Fruit fly (Drosophila melanogaster): ENCODE data around the gene CG13784.

Gene CG13784

dm6 chr2L:7261989-7262388 lies 42.2 kb upstream of the CG13784 start (continued):
- TF ChIP-seq Taf1 (GFP tag; IDR thresholded peaks at IDR 0.05): no peak
- no peak for TF ChIP-seq Trl (optimal IDR thresholded peaks at IDR 0.05)
- TF ChIP-seq Trl (GFP tag; optimal IDR thresholded peaks at IDR 0.05): no peak
- TF ChIP-seq CG30403 (GFP tag; optimal IDR thresholded peaks at IDR 0.05): peak; percentile 56
- TF ChIP-seq tap (tag; optimal IDR thresholded peaks at IDR 0.05): peak; percentile 34
- TF ChIP-seq cato (GFP tag; optimal IDR thresholded peaks at IDR 0.05; ENCODE audit: borderline replicate concordance): no peak
- TF ChIP-seq CG16815 (GFP tag; optimal IDR thresholded peaks at IDR 0.05): peak; percentile 32
- peak; percentile 35 for TF ChIP-seq Kr (GFP tag; optimal IDR thresholded peaks at IDR 0.05)
- peak; percentile 75 for TF ChIP-seq Sox102F (GFP tag; optimal IDR thresholded peaks at IDR 0.05)
- peak; percentile 26 for TF ChIP-seq NC2β (GFP tag; optimal IDR thresholded peaks at IDR 0.05)
- peak; percentile 64 for TF ChIP-seq az2 (GFP tag; optimal IDR thresholded peaks at IDR 0.05)
- TF ChIP-seq CG10147 (GFP tag; optimal IDR thresholded peaks at IDR 0.05): peak; percentile 6
- TF ChIP-seq eve (GFP tag; optimal IDR thresholded peaks at IDR 0.05): peak in 1 of 2 experiments; percentile 66
- peak; percentile 47 for TF ChIP-seq CG8089 (GFP tag; optimal IDR thresholded peaks at IDR 0.05)
- peak; percentile 78 for TF ChIP-seq CG10979 (tag; optimal IDR thresholded peaks at IDR 0.05)
- peak; percentile 54 for TF ChIP-seq CG1529 (GFP tag; optimal IDR thresholded peaks at IDR 0.05)
- peak; percentile 31 for TF ChIP-seq Atf3 (GFP tag; optimal IDR thresholded peaks at IDR 0.05)
- TF ChIP-seq bab2 (GFP tag; optimal IDR thresholded peaks at IDR 0.05): peak; percentile 52
- no peak for TF ChIP-seq B-H2 (GFP tag; optimal IDR thresholded peaks at IDR 0.05)
- TF ChIP-seq CG31441 (GFP tag; IDR thresholded peaks at IDR 0.05): peak; percentile 49
- TF ChIP-seq CG6689 (GFP tag; IDR thresholded peaks at IDR 0.05): peak; percentile 55; the same call in 1 of the 2 replicates
- peak; percentile 10 for TF ChIP-seq CG9876 (GFP tag; optimal IDR thresholded peaks at IDR 0.05)
- peak; percentile 4 for TF ChIP-seq eyg (GFP tag; optimal IDR thresholded peaks at IDR 0.05)
- TF ChIP-seq CG5180 (GFP tag; optimal IDR thresholded peaks at IDR 0.05): peak; percentile 35
- TF ChIP-seq CG31365 (tag; optimal IDR thresholded peaks at IDR 0.05): no peak
- TF ChIP-seq pzg (GFP tag; optimal IDR thresholded peaks at IDR 0.05): no peak
- TF ChIP-seq CG18262 (tag; optimal IDR thresholded peaks at IDR 0.05): peak; percentile 79
- TF ChIP-seq Gsc (GFP tag; IDR thresholded peaks at IDR 0.05): no peak
- no peak for TF ChIP-seq CG13287 (GFP tag; IDR thresholded peaks at IDR 0.05; ENCODE audit: partially characterized antibody)
- TF ChIP-seq Pdp1 (GFP tag; optimal IDR thresholded peaks at IDR 0.05): peak in 1 of 2 experiments; percentile 20
- peak; percentile 27 for TF ChIP-seq CG6813 (GFP tag; optimal IDR thresholded peaks at IDR 0.05)
- 0 out of 2 replicates have a peak, but pooled peaks have one; percentile 12 for TF ChIP-seq crol (GFP tag; IDR thresholded peaks at IDR 0.05)
- no peak for TF ChIP-seq en (GFP tag; optimal IDR thresholded peaks at IDR 0.05)
- TF ChIP-seq bsh (GFP tag; optimal IDR thresholded peaks at IDR 0.05): peak in 1 of 2 experiments; percentile 87
- TF ChIP-seq CG10431 (GFP tag; optimal IDR thresholded peaks at IDR 0.05): no peak
- TF ChIP-seq gem (tag; optimal IDR thresholded peaks at IDR 0.05): peak; percentile 79
- TF ChIP-seq da (GFP tag; optimal IDR thresholded peaks at IDR 0.05): no peak
- TF ChIP-seq prd (optimal IDR thresholded peaks at IDR 0.05): no peak
- peak; percentile 63 for TF ChIP-seq prd (GFP tag; IDR thresholded peaks at IDR 0.05)
- TF ChIP-seq CG4424 (GFP tag; optimal IDR thresholded peaks at IDR 0.05): peak; percentile 40
- peak; percentile 41; the same call in 2 of the 3 replicates for TF ChIP-seq CG34422 (GFP tag; IDR thresholded peaks at IDR 0.05)
- TF ChIP-seq CG3407 (GFP tag; optimal IDR thresholded peaks at IDR 0.05): peak; percentile 63
- TF ChIP-seq Blimp-1 (GFP tag; optimal IDR thresholded peaks at IDR 0.05): peak; percentile 77
- peak; percentile 54 for TF ChIP-seq CG10267 (tag; optimal IDR thresholded peaks at IDR 0.05)
- TF ChIP-seq emc (GFP tag; optimal IDR thresholded peaks at IDR 0.05): peak; percentile 25
- TF ChIP-seq ken (GFP tag; IDR thresholded peaks at IDR 0.05): peak; percentile 47; the same call in 1 of the 3 replicates
- no peak for TF ChIP-seq dati (GFP tag; IDR thresholded peaks at IDR 0.05)
- no peak for TF ChIP-seq hb (GFP tag; IDR thresholded peaks at IDR 0.05; ENCODE audit: partially characterized antibody)
- TF ChIP-seq D19A (tag; optimal IDR thresholded peaks at IDR 0.05): peak; percentile 63
- peak; percentile 35 for TF ChIP-seq org-1 (GFP tag; optimal IDR thresholded peaks at IDR 0.05)
- peak; percentile 33 for TF ChIP-seq tio (GFP tag; optimal IDR thresholded peaks at IDR 0.05)

All from whole organism, embryonic.